Worm (Caenorhabditis elegans) whole organism, late embryonic: ENCODE measurements around the gene F25F2.1.

Experiments used
- F13H6.1 ChIP-seq: sonication (generic microtip); optimal IDR thresholded peaks from 2 replicates; lab custom pipeline; 2016; ENCODE audit warnings: missing genetic modification characterization, missing compliant biosample characterization
- K02D7.2 ChIP-seq: sonication (generic microtip); optimal IDR thresholded peaks from 2 replicates; lab custom pipeline; 2017; ENCODE audit warnings: mild to moderate bottlenecking, missing genetic modification characterization, missing compliant biosample characterization
- T23F11.4 ChIP-seq: fragments of 200-800 bp; sonication (Bioruptor generic); optimal IDR thresholded peaks from 2 replicates; lab custom pipeline; 2018; ENCODE audit warnings: mild to moderate bottlenecking, missing genetic modification characterization, missing compliant biosample characterization
- Y22D7AL.16 ChIP-seq: sonication (generic microtip); optimal IDR thresholded peaks from 2 replicates; lab custom pipeline; 2016; ENCODE audit warnings: missing genetic modification characterization, missing compliant biosample characterization
- ahr-1 ChIP-seq: sonication (generic microtip); optimal IDR thresholded peaks from 2 replicates; lab custom pipeline; 2016; ENCODE audit warnings: missing genetic modification characterization, missing compliant biosample characterization
- ceh-14 ChIP-seq: sonication (generic microtip); optimal IDR thresholded peaks from 2 replicates; lab custom pipeline; 2016; ENCODE audit warnings: missing genotype, missing genetic modification characterization, missing compliant biosample characterization
- ceh-18 ChIP-seq: sonication (generic microtip); optimal IDR thresholded peaks from 2 replicates; lab custom pipeline; 2016; ENCODE audit warnings: missing genetic modification characterization, missing compliant biosample characterization
- ceh-19 ChIP-seq: fragments of 200-800 bp; sonication (Bioruptor generic); optimal IDR thresholded peaks from 2 replicates; lab custom pipeline; 2018; ENCODE audit warnings: mild to moderate bottlenecking, missing genetic modification characterization, missing compliant biosample characterization
- ceh-2 ChIP-seq: sonication (generic microtip); optimal IDR thresholded peaks from 2 replicates; lab custom pipeline; 2016; ENCODE audit warnings: missing genotype, missing genetic modification characterization, missing compliant biosample characterization
- ceh-24 ChIP-seq: sonication (generic microtip); optimal IDR thresholded peaks from 2 replicates; lab custom pipeline; 2016; ENCODE audit warnings: mild to moderate bottlenecking, missing genetic modification characterization, missing compliant biosample characterization
- ceh-30 ChIP-seq: fragments of 150-350 bp; optimal IDR thresholded peaks from 2 replicates; lab custom pipeline; 2014; ENCODE audit warnings: missing biosample characterization, missing genetic modification characterization
- ceh-34 ChIP-seq: sonication (generic microtip); optimal IDR thresholded peaks from 2 replicates; lab custom pipeline; 2016; ENCODE audit warnings: mild to moderate bottlenecking, missing genetic modification characterization, missing compliant biosample characterization
- ceh-45 ChIP-seq: fragments of 200-800 bp; sonication (Bioruptor generic); IDR thresholded peaks from 2 replicates; pipeline ENCODE4 v1.3.6; 2022; ENCODE audit warnings: missing genetic modification reagents, missing genetic modification characterization, missing compliant biosample characterization
- ceh-48 ChIP-seq: sonication (generic microtip); optimal IDR thresholded peaks from 2 replicates; lab custom pipeline; 2016; ENCODE audit warnings: missing genetic modification characterization, inconsistent platforms, missing compliant biosample characterization
- ceh-6 ChIP-seq: fragments of 200-800 bp; sonication (Bioruptor generic); optimal IDR thresholded peaks from 2 replicates; lab custom pipeline; 2018; ENCODE audit warnings: mild to moderate bottlenecking, missing genetic modification characterization, missing compliant biosample characterization
- dmd-4 ChIP-seq: sonication (generic microtip); optimal IDR thresholded peaks from 2 replicates; lab custom pipeline; 2016; ENCODE audit warnings: borderline replicate concordance, missing genetic modification characterization, missing compliant biosample characterization
- dve-1 ChIP-seq: sonication (generic microtip); optimal IDR thresholded peaks from 2 replicates; lab custom pipeline; 2017; ENCODE audit warnings: antibody characterized with exemption, mild to moderate bottlenecking, missing genetic modification characterization, missing compliant biosample characterization
- elt-2 ChIP-seq: sonication (generic microtip); optimal IDR thresholded peaks from 2 replicates; lab custom pipeline; 2016; ENCODE audit warnings: missing genetic modification reagents, missing genetic modification characterization, missing compliant biosample characterization
- elt-4 ChIP-seq: sonication (generic microtip); optimal IDR thresholded peaks from 2 replicates; lab custom pipeline; 2016; ENCODE audit warnings: missing genetic modification characterization, missing compliant biosample characterization
- ets-4 ChIP-seq: sonication (generic microtip); optimal IDR thresholded peaks from 2 replicates; lab custom pipeline; 2016; ENCODE audit warnings: missing genetic modification characterization, missing compliant biosample characterization
- eyg-1 ChIP-seq: sonication (generic microtip); optimal IDR thresholded peaks from 2 replicates; lab custom pipeline; 2016; ENCODE audit warnings: missing genotype, missing genetic modification characterization, missing compliant biosample characterization
- fkh-10 ChIP-seq: fragments of 150-350 bp; optimal IDR thresholded peaks from 2 replicates; lab custom pipeline; 2014; ENCODE audit warnings: missing biosample characterization, missing genetic modification reagents, missing genetic modification characterization
- gmeb-2 ChIP-seq: sonication (generic microtip); optimal IDR thresholded peaks from 2 replicates; lab custom pipeline; 2016; ENCODE audit warnings: missing genetic modification characterization, inconsistent platforms, missing compliant biosample characterization
- hlh-13 ChIP-seq: fragments of 200-800 bp; sonication (Bioruptor generic); optimal IDR thresholded peaks from 2 replicates; lab custom pipeline; 2018; ENCODE audit warnings: mild to moderate bottlenecking, missing genetic modification characterization, missing compliant biosample characterization
- hlh-6 ChIP-seq: sonication (generic microtip); optimal IDR thresholded peaks from 2 replicates; lab custom pipeline; 2016; ENCODE audit warnings: missing genotype, missing genetic modification characterization, missing compliant biosample characterization
- mec-3 ChIP-seq: sonication (generic microtip); optimal IDR thresholded peaks from 2 replicates; lab custom pipeline; 2016; ENCODE audit warnings: borderline replicate concordance, missing genetic modification characterization, missing compliant biosample characterization
- nfya-1 ChIP-seq: sonication (generic microtip); optimal IDR thresholded peaks from 2 replicates; lab custom pipeline; 2017; ENCODE audit warnings: missing genetic modification characterization, mild to moderate bottlenecking, missing compliant biosample characterization, antibody characterized with exemption, moderate library complexity
- nhr-232 ChIP-seq: sonication (generic microtip); optimal IDR thresholded peaks from 2 replicates; lab custom pipeline; 2016; ENCODE audit warnings: missing genetic modification characterization, missing compliant biosample characterization
- odd-2 ChIP-seq: sonication (generic microtip); optimal IDR thresholded peaks from 2 replicates; lab custom pipeline; 2017; ENCODE audit warnings: antibody characterized with exemption, mild to moderate bottlenecking, missing genetic modification characterization, missing compliant biosample characterization
- pag-3 ChIP-seq: sonication (generic microtip); optimal IDR thresholded peaks from 2 replicates; lab custom pipeline; 2016; ENCODE audit warnings: missing compliant biosample characterization, missing genetic modification characterization, borderline replicate concordance
- pat-9 ChIP-seq: fragments of 200-800 bp; sonication (Bioruptor generic); optimal IDR thresholded peaks from 2 replicates; lab custom pipeline; 2018; ENCODE audit warnings: mild to moderate bottlenecking, missing genetic modification characterization, moderate library complexity, missing compliant biosample characterization
- pax-1 ChIP-seq: fragments of 150-350 bp; optimal IDR thresholded peaks from 2 replicates; lab custom pipeline; 2014; ENCODE audit warnings: missing biosample characterization, missing genetic modification characterization
- pha-2 ChIP-seq: sonication (generic microtip); optimal IDR thresholded peaks from 2 replicates; lab custom pipeline; 2017; ENCODE audit warnings: mild to moderate bottlenecking, missing genetic modification characterization, missing compliant biosample characterization
- pha-4 ChIP-seq: fragments of 150-350 bp; optimal IDR thresholded peaks from 2 replicates; lab custom pipeline; 2018; ENCODE audit warnings: missing biosample characterization, missing genetic modification reagents, missing genetic modification characterization
- pqm-1 ChIP-seq: sonication (generic microtip); optimal IDR thresholded peaks from 2 replicates; lab custom pipeline; 2016; ENCODE audit warnings: missing genetic modification characterization, missing compliant biosample characterization
- sox-4 ChIP-seq: sonication (generic microtip); optimal IDR thresholded peaks from 2 replicates; lab custom pipeline; 2017; ENCODE audit warnings: mild to moderate bottlenecking, missing genetic modification characterization, inconsistent platforms, missing compliant biosample characterization
- tbx-2 ChIP-seq: sonication (generic microtip); optimal IDR thresholded peaks from 2 replicates; lab custom pipeline; 2016; ENCODE audit warnings: missing genetic modification characterization, missing compliant biosample characterization
- tbx-7 ChIP-seq: sonication (generic microtip); optimal IDR thresholded peaks from 2 replicates; lab custom pipeline; 2016; ENCODE audit warnings: missing genotype, missing genetic modification characterization, missing compliant biosample characterization
- ttx-3 ChIP-seq: sonication (generic microtip); optimal IDR thresholded peaks from 2 replicates; lab custom pipeline; 2016; ENCODE audit warnings: missing genetic modification reagents, missing genetic modification characterization, missing compliant biosample characterization
- unc-3 ChIP-seq, 2 experiments: fragments of 200-800 bp in 1 of 2; sonication (Bioruptor generic) in 1 of 2; sonication (generic microtip) in 1 of 2; conservative IDR thresholded peaks in 1 of 2; optimal IDR thresholded peaks in 1 of 2; 2 replicates each; pipeline versions ENCODE4 v1.3.6 to Lab custom; 2016 to 2022; ENCODE audit warnings: missing compliant biosample characterization in 2 of 2, missing genetic modification characterization in 2 of 2, missing genetic modification reagents in 1 of 2
- unc-42 ChIP-seq: sonication (generic microtip); optimal IDR thresholded peaks from 2 replicates; lab custom pipeline; 2016; ENCODE audit warnings: missing genotype, missing genetic modification characterization, missing compliant biosample characterization
- unc-55 ChIP-seq: sonication (generic microtip); optimal IDR thresholded peaks from 2 replicates; lab custom pipeline; 2017; ENCODE audit warnings: missing biosample characterization, missing genetic modification reagents, missing genetic modification characterization

Gene F25F2.1

ce11 chrIII:4551963-4552362 lies 43.3 kb downstream of the F25F2.1 start:
- TF ChIP-seq ceh-2 (tag; lab: Kevin White, UChicago), result peak; percentile 25
- TF ChIP-seq ceh-18 (tag; lab: Kevin White, UChicago), result peak; percentile 34
- TF ChIP-seq nhr-232 (tag; lab: Kevin White, UChicago), result no peak

ce11 chrIII:4552872-4553271 lies 44.2 kb downstream of the F25F2.1 start:
- peak; percentile 55 for TF ChIP-seq elt-2 (tag; lab: Kevin White, UChicago)
- TF ChIP-seq ceh-45, result no peak

ce11 chrIII:4553316-4553715 lies 44.7 kb downstream of the F25F2.1 start, which contains the start of gene imph-1:
Gene imph-1 (plus strand): TSS chrIII:4553616.
- TF ChIP-seq ceh-24, result no peak
- TF ChIP-seq eyg-1 (tag; lab: Kevin White, UChicago), result no peak
- no peak for TF ChIP-seq tbx-2 (tag; lab: Kevin White, UChicago)
- TF ChIP-seq ets-4 (tag; lab: Kevin White, UChicago), result no peak
- no peak for TF ChIP-seq pax-1 (tag; lab: Kevin White, UChicago)
- TF ChIP-seq dmd-4 (tag; lab: Kevin White, UChicago), result no peak
- no peak for TF ChIP-seq ceh-6 (GFP tag; lab: Kevin White, UChicago)
- no peak for TF ChIP-seq unc-42 (tag; lab: Kevin White, UChicago)
- no peak for TF ChIP-seq tbx-7 (tag; lab: Kevin White, UChicago)
- TF ChIP-seq K02D7.2 (tag; lab: Kevin White, UChicago), result no peak
- no peak for TF ChIP-seq pha-4 (tag; lab: Kevin White, UChicago)
- TF ChIP-seq odd-2 (tag; lab: Kevin White, UChicago), result no peak
- no peak for TF ChIP-seq gmeb-2 (tag; lab: Kevin White, UChicago)
- no peak for TF ChIP-seq ceh-30
- TF ChIP-seq, all 69 proteins: peak for 0

ce11 chrIII:4555345-4555744 lies 46.7 kb downstream of the F25F2.1 start:
- peak; percentile 33 for TF ChIP-seq unc-42 (tag; lab: Kevin White, UChicago)
- TF ChIP-seq Y22D7AL.16 (tag; lab: Kevin White, UChicago), result no peak
- no peak for TF ChIP-seq ttx-3 (tag; lab: Kevin White, UChicago)
- no peak for TF ChIP-seq pag-3
- no peak for TF ChIP-seq eyg-1 (tag; lab: Kevin White, UChicago)
- TF ChIP-seq ceh-6 (GFP tag; lab: Kevin White, UChicago), result no peak

- TF ChIP-seq pqm-1 (tag; lab: Kevin White, UChicago) (no peak), eyg-1 (tag; lab: Kevin White, UChicago) (no peak), T23F11.4 (no peak), nfya-1 (tag; lab: Kevin White, UChicago) (peak; percentile 81), nhr-232 (tag; lab: Kevin White, UChicago) (no peak), ceh-24 (no peak), unc-42 (tag; lab: Kevin White, UChicago) (peak; percentile 7), pax-1 (tag; lab: Kevin White, UChicago) (peak; percentile 23), pha-2 (tag; lab: Kevin White, UChicago) (no peak), unc-55 (GFP tag; lab: Kevin White, UChicago) (peak; percentile 67), fkh-10 (GFP tag; lab: Kevin White, UChicago) (no peak), ets-4 (tag; lab: Kevin White, UChicago) (peak; percentile 26), pat-9 (no peak), ceh-2 (tag; lab: Kevin White, UChicago) (no peak), elt-4 (no peak), sox-4 (tag; lab: Kevin White, UChicago) (no peak), mec-3 (tag; lab: Kevin White, UChicago) (no peak), ceh-34 (tag; lab: Kevin White, UChicago) (peak; percentile 64), unc-3 (GFP tag; conservative IDR thresholded peaks at IDR 0.05; lab: Robert Waterston, UW) (no peak), unc-3 (tag; optimal IDR thresholded peaks at IDR 0.05; lab: Kevin White, UChicago) (no peak), pag-3 (no peak), ceh-45 (no peak), F13H6.1 (peak; percentile 41), ahr-1 (tag; lab: Kevin White, UChicago) (no peak), tbx-2 (tag; lab: Kevin White, UChicago) (peak; percentile 48), dve-1 (tag; lab: Kevin White, UChicago) (no peak), ceh-19 (GFP tag; lab: Kevin White, UChicago) (no peak), ceh-48 (tag; lab: Kevin White, UChicago) (no peak), ceh-14 (tag; lab: Kevin White, UChicago) (no peak), hlh-13 (GFP tag; lab: Kevin White, UChicago) (no peak), hlh-6 (no peak)
Observed at ce11 chrIII:4560393-4560890, 51.8 kb downstream of the F25F2.1 start.
